Worm (Caenorhabditis elegans): ENCODE data around the gene F38B6.8.

The F38B6.8 gene

DNA sequence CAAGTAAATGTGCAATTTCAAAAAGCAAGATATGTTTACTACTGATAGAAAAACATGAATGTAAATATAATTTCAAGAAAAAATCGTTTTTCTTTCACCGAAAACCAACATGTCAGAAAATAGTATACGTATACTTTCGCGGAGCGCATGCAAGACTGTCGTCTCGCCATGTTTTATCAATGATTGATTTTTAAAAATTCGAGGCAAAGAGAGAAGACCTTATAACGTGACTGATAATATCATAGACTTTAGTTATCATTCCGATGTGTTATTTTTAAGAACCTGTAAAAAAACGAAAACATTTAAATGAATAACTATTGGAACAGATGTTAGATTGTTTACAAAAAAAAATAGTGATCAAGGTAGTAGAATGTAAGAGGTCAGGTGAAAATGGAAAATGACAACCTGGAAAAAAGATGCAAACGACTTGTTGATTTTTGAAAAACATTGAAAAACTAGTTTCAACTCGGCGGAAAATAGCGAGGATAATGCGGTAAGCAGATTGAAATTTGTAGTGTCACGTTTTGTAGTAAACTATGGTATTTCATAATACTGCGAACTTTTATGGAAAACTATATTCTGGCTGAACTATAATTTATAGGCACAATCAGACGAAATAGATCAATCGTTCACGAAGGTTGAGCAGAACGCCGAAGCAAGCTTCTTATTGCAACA is 36.1 kb downstream of the F38B6.8 start:
- TF ChIP-seq unc-62 (GFP tag; optimal IDR thresholded peaks at IDR 0.05): no peak

DNA sequence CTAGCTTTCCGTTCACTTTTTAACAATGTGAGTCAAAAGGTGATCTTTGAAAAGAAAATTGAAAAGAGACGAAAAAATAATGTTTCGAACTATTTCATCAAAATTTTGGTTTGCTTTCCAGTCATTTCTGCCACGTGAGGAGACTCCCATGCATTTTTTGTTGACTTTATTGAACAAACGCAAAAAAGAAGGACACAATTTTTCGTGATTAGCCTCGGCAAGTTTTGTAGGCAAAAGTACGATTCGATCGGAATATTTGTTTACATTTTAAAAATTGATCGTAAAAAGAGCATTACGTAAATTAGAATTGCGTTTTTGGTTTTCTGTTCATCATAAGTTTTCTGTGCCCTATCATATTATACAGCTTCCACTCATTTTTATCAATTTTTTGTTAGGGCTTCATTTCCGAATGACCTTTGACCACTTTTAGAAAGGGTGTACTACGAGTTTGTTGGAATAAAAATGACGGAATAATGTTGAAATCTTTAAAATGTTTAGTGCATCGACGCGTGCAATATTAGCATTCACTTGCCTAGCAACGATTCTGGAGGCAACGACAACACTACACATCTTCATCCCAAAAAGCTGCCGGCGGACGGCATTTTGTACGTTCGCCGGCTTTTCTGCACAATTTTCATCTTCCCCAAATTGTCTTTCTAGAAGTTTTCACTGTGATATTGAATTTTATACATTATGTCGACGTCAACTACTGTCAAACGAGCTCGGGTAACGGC is 37.4 kb downstream of the F38B6.8 start, which contains the start of gene C56E10.3:
Gene C56E10.3 (plus strand): TSS at position 684 of the 734 bp plus-strand sequence.
- no peak for TF ChIP-seq unc-62 (GFP tag; optimal IDR thresholded peaks at IDR 0.05)

DNA sequence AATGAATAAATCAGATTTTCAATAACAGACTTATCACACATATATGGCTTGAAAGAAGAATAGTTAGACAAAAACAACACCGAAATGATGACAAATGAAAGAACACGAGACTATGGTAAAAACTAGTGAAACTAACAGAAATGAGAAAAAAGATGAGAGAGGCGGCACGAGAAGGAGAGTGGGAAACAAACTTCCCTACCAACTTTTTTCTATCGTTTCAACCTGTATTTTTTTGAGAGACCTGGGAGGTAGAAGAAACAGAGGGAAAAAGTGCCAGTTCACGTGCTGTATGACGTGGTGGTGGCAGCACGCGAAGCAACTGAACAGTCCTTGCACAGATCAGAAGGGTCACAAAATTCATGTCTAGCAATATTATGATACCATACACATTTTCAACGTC is 39.8 kb downstream of the F38B6.8 start:
- no peak for TF ChIP-seq unc-62 (GFP tag; optimal IDR thresholded peaks at IDR 0.05)

DNA sequence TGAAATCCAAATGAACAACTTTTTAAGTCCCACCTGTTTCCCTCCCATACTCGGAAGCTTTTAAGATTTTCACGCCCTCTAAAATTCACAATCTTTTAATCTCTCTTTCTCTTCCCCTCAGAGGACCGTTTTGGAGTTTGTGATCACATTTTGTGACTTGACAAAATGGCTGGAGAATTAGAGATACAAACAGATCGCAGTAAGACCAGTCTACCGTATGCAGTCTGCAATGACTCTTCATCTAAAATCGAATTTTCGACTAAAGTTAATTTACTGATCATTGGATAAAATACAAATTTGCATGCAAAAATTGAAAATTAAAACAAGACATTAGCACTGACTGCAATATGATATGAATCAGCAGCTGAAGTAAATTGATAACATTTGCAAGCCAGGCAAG is 41.1 kb downstream of the F38B6.8 start:
- TF ChIP-seq unc-62 (GFP tag; optimal IDR thresholded peaks at IDR 0.05): no peak

DNA sequence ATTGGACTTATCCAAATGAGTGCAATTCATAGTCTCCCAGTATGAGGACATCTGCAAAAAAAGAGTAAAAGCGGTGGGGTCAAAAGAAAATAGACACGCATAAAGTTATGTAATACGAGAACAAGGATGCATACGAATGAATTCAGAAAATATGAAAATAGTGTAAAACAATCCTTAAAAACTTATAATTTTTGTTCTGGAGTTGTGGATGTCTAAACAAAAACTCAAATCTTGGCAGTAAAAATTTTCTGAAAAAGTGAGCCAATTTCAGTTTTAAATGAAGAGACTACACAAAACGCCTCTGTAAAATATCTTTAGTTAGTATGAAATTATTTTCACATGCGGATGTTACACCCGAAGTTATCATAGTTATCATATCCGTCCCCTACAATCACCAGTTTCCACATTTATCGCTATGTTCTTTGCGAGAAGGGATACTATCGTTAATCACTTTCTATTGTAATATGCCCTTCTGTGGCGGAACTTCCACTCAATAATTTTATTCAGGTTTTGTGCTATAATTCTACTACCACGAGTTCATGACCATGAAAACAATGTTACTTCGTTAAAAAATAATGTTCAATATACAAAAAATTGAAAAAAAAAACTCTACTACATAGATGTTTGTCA is 41.9 kb downstream of the F38B6.8 start, which contains the start of gene nhr-120:
Gene nhr-120 (minus strand): TSS at position 51 of the 630 bp plus-strand sequence.
- no peak for TF ChIP-seq unc-62 (GFP tag; optimal IDR thresholded peaks at IDR 0.05)

DNA sequence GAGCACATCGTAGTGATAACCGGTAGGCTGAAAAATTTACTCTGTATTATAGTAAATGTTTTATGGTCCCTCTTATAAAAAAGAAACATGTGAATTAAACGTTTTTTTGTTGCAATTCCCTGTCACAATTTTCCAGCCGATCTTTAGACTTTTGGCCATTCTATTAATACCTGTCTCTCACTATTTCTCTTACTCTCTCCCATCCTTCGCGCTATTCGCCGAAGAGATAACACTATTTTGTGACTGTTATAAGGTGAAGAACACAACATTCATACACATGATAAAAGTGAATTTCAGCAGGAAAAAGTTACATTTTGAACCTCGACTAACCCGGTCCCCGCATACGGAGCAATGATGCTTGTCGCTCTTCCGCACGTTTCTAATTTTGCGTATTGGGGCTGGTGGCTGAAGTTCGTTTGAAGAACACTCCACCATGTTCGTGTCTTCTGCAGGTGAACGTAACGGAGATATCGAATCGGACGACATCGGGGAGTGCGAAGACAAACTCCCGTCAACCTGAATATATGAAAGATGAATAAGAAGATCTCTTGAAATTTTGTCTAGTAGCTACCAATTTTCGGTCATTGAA is 43.5 kb downstream of the F38B6.8 start:
- TF ChIP-seq unc-62 (GFP tag; optimal IDR thresholded peaks at IDR 0.05): no peak

DNA sequence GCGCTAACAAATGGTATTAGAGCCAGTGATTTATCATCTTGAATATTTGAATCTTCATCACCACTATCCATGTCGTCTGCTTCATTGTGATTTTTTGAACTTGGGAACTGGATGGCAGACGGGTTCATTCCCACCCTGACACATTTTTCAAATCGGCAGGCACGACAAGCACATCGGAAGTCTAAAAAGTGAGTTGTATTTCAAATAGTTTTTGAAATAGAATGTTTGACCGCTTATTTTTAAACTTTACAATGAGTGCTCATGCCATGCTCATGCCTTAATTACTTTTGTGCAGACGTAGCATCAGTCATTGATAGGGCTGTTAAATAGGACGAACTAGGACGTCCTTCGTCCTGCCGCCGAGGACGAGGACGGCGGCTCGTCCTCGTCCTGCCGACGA is 44.6 kb downstream of the F38B6.8 start:
- TF ChIP-seq unc-62 (GFP tag; optimal IDR thresholded peaks at IDR 0.05): no peak

DNA sequence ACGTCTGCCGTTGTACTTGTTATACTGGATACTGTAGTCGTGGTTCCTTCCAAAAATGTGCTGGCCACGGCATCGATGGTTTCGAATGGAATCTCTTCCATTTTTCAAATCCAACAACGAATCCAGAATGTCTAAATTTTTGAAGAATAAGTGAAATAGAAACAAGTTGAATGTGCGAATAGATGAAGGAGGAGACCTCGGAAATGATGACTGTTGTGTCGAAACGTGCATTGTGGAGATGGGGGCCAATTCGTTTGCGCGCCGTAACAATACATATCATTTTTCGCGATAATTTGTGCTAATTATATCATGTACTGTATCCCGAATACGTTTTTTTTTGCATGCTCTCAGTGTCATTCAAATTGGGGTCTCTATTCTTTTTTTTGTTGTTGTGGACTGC is 47.4 kb downstream of the F38B6.8 start, which contains the start of gene aexr-1:
Gene aexr-1 (minus strand): TSS at position 101 of the 400 bp plus-strand sequence.
- TF ChIP-seq unc-62 (GFP tag; optimal IDR thresholded peaks at IDR 0.05): no peak

DNA sequence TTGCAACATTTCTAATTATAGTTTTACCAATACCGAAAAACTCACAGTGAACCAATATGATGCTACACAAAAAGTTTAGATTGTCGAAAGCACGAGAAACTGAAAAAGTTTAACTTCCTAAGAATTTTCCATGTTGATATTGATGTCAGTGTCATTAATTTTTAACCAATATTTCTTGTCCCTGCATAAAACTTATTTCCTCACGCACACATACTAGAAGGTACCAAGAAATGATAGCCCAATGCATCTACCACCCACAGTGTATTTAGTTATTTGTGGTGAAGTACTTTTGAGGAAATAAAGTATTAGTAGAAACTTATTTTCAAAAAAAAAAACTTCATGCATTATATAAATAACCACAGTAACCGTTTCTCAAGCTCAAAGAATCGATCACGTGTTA is 51.1 kb downstream of the F38B6.8 start, which contains the start of gene aexr-2:
Gene aexr-2 (minus strand): TSS at position 101 of the 400 bp plus-strand sequence.
- no peak for TF ChIP-seq unc-62 (GFP tag; optimal IDR thresholded peaks at IDR 0.05)

Data from whole organism, dauer.